Worm (Caenorhabditis elegans): ENCODE measurements around the gene pfd-4.

The pfd-4 gene

ce11 chrIV:11315688-11316087 lies 681 bp downstream of the pfd-4 start:
- TF ChIP-seq ceh-31 (tag; optimal IDR thresholded peaks at IDR 0.05) (no peak), Y22D7AL.16 (tag; optimal IDR thresholded peaks at IDR 0.05) (no peak), hlh-30 (tag; optimal IDR thresholded peaks at IDR 0.05; ENCODE audit: insufficient read depth) (no peak), ceh-14 (tag; optimal IDR thresholded peaks at IDR 0.05) (no peak), madf-2 (tag; optimal IDR thresholded peaks at IDR 0.05) (no peak), ceh-34 (tag; optimal IDR thresholded peaks at IDR 0.05) (no peak), gmeb-2 (tag; optimal IDR thresholded peaks at IDR 0.05) (no peak), tbx-2 (tag; optimal IDR thresholded peaks at IDR 0.05) (no peak)

ce11 chrIV:11316106-11316505 lies 1.1 kb downstream of the pfd-4 start:
- no peak for TF ChIP-seq mec-3 (tag; optimal IDR thresholded peaks at IDR 0.05; ENCODE audit: borderline replicate concordance)
- no peak for TF ChIP-seq C08G9.2 (tag; optimal IDR thresholded peaks at IDR 0.05)
- TF ChIP-seq ttx-3 (tag; optimal IDR thresholded peaks at IDR 0.05): no peak
- no peak for TF ChIP-seq eyg-1 (tag; optimal IDR thresholded peaks at IDR 0.05)
- no peak for TF ChIP-seq sox-2 (GFP tag; IDR thresholded peaks at IDR 0.05)
- no peak for TF ChIP-seq sox-4 (tag; optimal IDR thresholded peaks at IDR 0.05)
- no peak for TF ChIP-seq dmd-4 (tag; optimal IDR thresholded peaks at IDR 0.05; ENCODE audit: borderline replicate concordance)
- no peak for TF ChIP-seq elt-4 (tag; optimal IDR thresholded peaks at IDR 0.05)
- TF ChIP-seq ztf-16 (tag; optimal IDR thresholded peaks at IDR 0.05): no peak
- no peak for TF ChIP-seq fkh-6 (tag; optimal IDR thresholded peaks at IDR 0.05)
- no peak for TF ChIP-seq hlh-13 (GFP tag; optimal IDR thresholded peaks at IDR 0.05)
- TF ChIP-seq npax-4 (tag; optimal IDR thresholded peaks at IDR 0.05): no peak
- no peak for TF ChIP-seq dve-1 (tag; optimal IDR thresholded peaks at IDR 0.05)

DNA sequence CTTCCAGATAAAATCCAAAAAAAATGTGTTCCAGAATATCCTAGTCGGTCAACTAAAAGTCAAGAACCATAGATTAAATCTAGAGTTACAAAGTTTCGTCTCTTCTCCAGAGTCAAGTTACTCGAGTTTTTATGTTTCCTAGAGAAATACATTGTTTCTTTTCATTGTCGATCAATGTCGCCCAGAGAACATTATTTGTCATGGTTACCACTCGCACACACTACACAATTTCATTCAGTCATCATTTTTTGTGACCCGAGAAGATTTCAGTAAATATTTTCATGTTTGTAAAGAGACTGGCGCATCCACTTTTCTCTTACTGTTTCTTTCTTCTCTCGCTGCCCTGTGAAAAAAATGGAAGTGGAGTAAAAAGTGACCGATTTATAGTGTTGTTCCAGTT lies 1.6 kb downstream of the pfd-4 start:
- TF ChIP-seq syd-9 (tag; optimal IDR thresholded peaks at IDR 0.05) (no peak), hlh-30 (tag; optimal IDR thresholded peaks at IDR 0.05; ENCODE audit: insufficient read depth) (no peak), pag-3 (tag; optimal IDR thresholded peaks at IDR 0.05; ENCODE audit: borderline replicate concordance) (no peak), K02D7.2 (tag; optimal IDR thresholded peaks at IDR 0.05) (no peak), mec-3 (tag; optimal IDR thresholded peaks at IDR 0.05; ENCODE audit: borderline replicate concordance) (no peak), Y22D7AL.16 (tag; optimal IDR thresholded peaks at IDR 0.05) (no peak), rnt-1 (tag; optimal IDR thresholded peaks at IDR 0.05) (no peak), hlh-8 (tag; optimal IDR thresholded peaks at IDR 0.05) (no peak), ets-4 (tag; optimal IDR thresholded peaks at IDR 0.05) (no peak), elt-4 (tag; optimal IDR thresholded peaks at IDR 0.05) (no peak), dve-1 (tag; optimal IDR thresholded peaks at IDR 0.05) (no peak), fax-1 (tag; optimal IDR thresholded peaks at IDR 0.05) (no peak), lin-11 (tag; optimal IDR thresholded peaks at IDR 0.05) (no peak), sdc-2 (tag; optimal IDR thresholded peaks at IDR 0.05) (no peak), fkh-6 (tag; optimal IDR thresholded peaks at IDR 0.05) (no peak)

DNA sequence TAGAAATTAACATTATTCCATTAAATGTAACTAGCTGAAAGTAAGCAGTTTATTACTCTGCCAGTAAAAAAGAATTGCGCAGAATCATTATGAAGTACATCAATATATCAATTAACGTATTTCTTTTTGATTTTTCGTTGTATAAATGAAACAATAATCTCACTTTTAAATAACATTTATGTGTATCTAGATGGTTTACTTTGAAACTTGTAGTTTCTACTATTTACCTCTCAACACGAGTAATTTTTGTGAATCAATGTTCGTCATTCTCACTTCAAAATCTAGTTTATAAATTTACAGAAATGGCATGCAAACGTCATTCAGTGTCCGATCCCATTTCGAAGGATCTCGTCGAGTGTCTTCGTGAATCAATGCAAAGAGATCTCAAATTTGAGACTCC lies 2.1 kb downstream of the pfd-4 start, which contains the start of gene gspd-1:
Gene gspd-1, plus strand, starts transcription at position 301 of the 400 bp plus-strand sequence.
- TF ChIP-seq ceh-2 (tag; optimal IDR thresholded peaks at IDR 0.05): no peak
- no peak for TF ChIP-seq ets-4 (tag; optimal IDR thresholded peaks at IDR 0.05)
- no peak for TF ChIP-seq nhr-232 (tag; optimal IDR thresholded peaks at IDR 0.05)

- TF ChIP-seq K09A11.1 (tag; optimal IDR thresholded peaks at IDR 0.05; ENCODE audit: insufficient read depth): no peak
- no peak for TF ChIP-seq odd-2 (tag; optimal IDR thresholded peaks at IDR 0.05)
- no peak for TF ChIP-seq pax-1 (tag; optimal IDR thresholded peaks at IDR 0.05)
- TF ChIP-seq unc-55 (GFP tag; optimal IDR thresholded peaks at IDR 0.05): no peak
- TF ChIP-seq ama-1 (optimal IDR thresholded peaks at IDR 0.05): no peak
- TF ChIP-seq unc-42 (tag; optimal IDR thresholded peaks at IDR 0.05): no peak
- TF ChIP-seq hlh-6 (tag; optimal IDR thresholded peaks at IDR 0.05): no peak
- TF ChIP-seq npax-4 (tag; optimal IDR thresholded peaks at IDR 0.05): no peak
- TF ChIP-seq elt-2 (tag; optimal IDR thresholded peaks at IDR 0.05): no peak
- TF ChIP-seq sox-2 (GFP tag; IDR thresholded peaks at IDR 0.05): no peak
- TF ChIP-seq Y22D7AL.16 (tag; optimal IDR thresholded peaks at IDR 0.05): no peak
- no peak for TF ChIP-seq hlh-30 (tag; optimal IDR thresholded peaks at IDR 0.05; ENCODE audit: insufficient read depth)
- no peak for TF ChIP-seq ahr-1 (tag; optimal IDR thresholded peaks at IDR 0.05)
- TF ChIP-seq K02D7.2 (tag; optimal IDR thresholded peaks at IDR 0.05): no peak
- TF ChIP-seq C38D4.7 (GFP tag; optimal IDR thresholded peaks at IDR 0.05): no peak
- no peak for TF ChIP-seq hlh-15 (tag; optimal IDR thresholded peaks at IDR 0.05)
- TF ChIP-seq F13H6.1 (tag; optimal IDR thresholded peaks at IDR 0.05): no peak
- no peak for TF ChIP-seq madf-2 (tag; optimal IDR thresholded peaks at IDR 0.05)
- TF ChIP-seq zip-5 (tag; optimal IDR thresholded peaks at IDR 0.05): no peak
- TF ChIP-seq ref-2 (tag; optimal IDR thresholded peaks at IDR 0.05): no peak
Measured at ce11 chrIV:11319884-11320362, 4.9 kb downstream of the pfd-4 start, which contains the start of gene B0035.18. Gene B0035.18 (plus strand): TSS chrIV:11320312.

Measured in whole organism, late embryonic.